Worm (Caenorhabditis elegans) whole organism, L3 larva: ENCODE data around the gene clec-147.

Experiments
- R02D3.7 ChIP-seq: fragments of 150-350 bp; optimal IDR thresholded peaks from 2 replicates; lab custom pipeline; 2014; ENCODE audit warnings: missing biosample characterization, missing genetic modification characterization
- ZK546.5 ChIP-seq: sonication (generic microtip); optimal IDR thresholded peaks from 2 replicates; lab custom pipeline; 2017; ENCODE audit warnings: missing biosample characterization, missing genetic modification characterization
- aly-2 ChIP-seq: fragments of 150-350 bp; optimal IDR thresholded peaks from 2 replicates; lab custom pipeline; 2014; ENCODE audit warnings: missing biosample characterization, missing genetic modification characterization
- ceh-16 ChIP-seq: sonication (generic microtip); optimal IDR thresholded peaks from 2 replicates; lab custom pipeline; 2017; ENCODE audit warnings: missing biosample characterization, missing genetic modification characterization
- ceh-28 ChIP-seq: fragments of 150-350 bp; optimal IDR thresholded peaks from 2 replicates; lab custom pipeline; 2014; ENCODE audit warnings: missing biosample characterization, missing genetic modification reagents, missing genetic modification characterization
- ceh-9 ChIP-seq: sonication (generic microtip); optimal IDR thresholded peaks from 2 replicates; lab custom pipeline; 2018; ENCODE audit warnings: missing biosample characterization, missing genetic modification characterization
- daf-12 ChIP-seq: fragments of 150-350 bp; optimal IDR thresholded peaks from 2 replicates; lab custom pipeline; 2014; ENCODE audit warnings: missing biosample characterization, missing genetic modification reagents, missing genetic modification characterization
- egl-5 ChIP-seq: fragments of 150-350 bp; optimal IDR thresholded peaks from 2 replicates; lab custom pipeline; 2017; ENCODE audit warnings: missing biosample characterization, missing genetic modification reagents, missing genetic modification characterization, inconsistent platforms
- elt-1 ChIP-seq: fragments of 150-350 bp; optimal IDR thresholded peaks from 2 replicates; lab custom pipeline; 2014; ENCODE audit warnings: missing biosample characterization, missing genetic modification characterization
- elt-2 ChIP-seq: sonication (generic microtip); optimal IDR thresholded peaks from 2 replicates; lab custom pipeline; 2016; ENCODE audit warnings: missing genetic modification reagents, mild to moderate bottlenecking, missing genetic modification characterization, missing compliant biosample characterization
- elt-3 ChIP-seq, 3 experiments: fragments of 150-350 bp in 1 of 3; sonication (generic microtip) in 2 of 3; optimal IDR thresholded peaks; 2 replicates in 2 of 3; 4 replicates in 1 of 3; lab custom pipeline; 2014 to 2017; ENCODE audit warnings: missing biosample characterization in 3 of 3, missing genetic modification characterization in 3 of 3
- eor-1 ChIP-seq, 2 experiments: fragments of 150-350 bp; optimal IDR thresholded peaks; 2 replicates each; lab custom pipeline; 2014 to 2018; ENCODE audit warnings: missing biosample characterization in 2 of 2, missing genetic modification characterization in 2 of 2
- fkh-10 ChIP-seq: sonication (generic microtip); optimal IDR thresholded peaks from 2 replicates; lab custom pipeline; 2017; ENCODE audit warnings: missing biosample characterization, missing genetic modification reagents, missing genetic modification characterization
- fkh-2 ChIP-seq: fragments of 150-350 bp; optimal IDR thresholded peaks from 2 replicates; lab custom pipeline; 2014; ENCODE audit warnings: missing biosample characterization, missing genetic modification reagents, missing genetic modification characterization
- fos-1 ChIP-seq: fragments of 150-350 bp; optimal IDR thresholded peaks from 2 replicates; lab custom pipeline; 2014; ENCODE audit warnings: missing biosample characterization, missing genetic modification characterization
- hmg-11 ChIP-seq: sonication (generic microtip); optimal IDR thresholded peaks from 2 replicates; lab custom pipeline; 2016; ENCODE audit warnings: missing genetic modification characterization, missing compliant biosample characterization
- jun-1 ChIP-seq: fragments of 150-350 bp; optimal IDR thresholded peaks from 2 replicates; lab custom pipeline; 2014; ENCODE audit warnings: missing biosample characterization, missing genetic modification reagents, missing genetic modification characterization
- lin-39 ChIP-seq: fragments of 150-350 bp; optimal IDR thresholded peaks from 2 replicates; lab custom pipeline; 2018; ENCODE audit warnings: missing biosample characterization, missing genetic modification reagents, missing genetic modification characterization
- lsy-12 ChIP-seq: sonication (generic microtip); optimal IDR thresholded peaks from 2 replicates; lab custom pipeline; 2016; ENCODE audit warnings: mild to moderate bottlenecking, missing genetic modification characterization, missing compliant biosample characterization
- mdl-1 ChIP-seq: fragments of 150-350 bp; optimal IDR thresholded peaks from 2 replicates; lab custom pipeline; 2014; ENCODE audit warnings: missing biosample characterization, missing genetic modification characterization
- mml-1 ChIP-seq: fragments of 150-350 bp; sonication (generic microtip); optimal IDR thresholded peaks from 3 replicates; lab custom pipeline; 2014; ENCODE audit warnings: missing biosample characterization, missing genetic modification characterization
- nfya-1 ChIP-seq: sonication (generic microtip); optimal IDR thresholded peaks from 2 replicates; lab custom pipeline; 2017; ENCODE audit warnings: missing genetic modification characterization, mild to moderate bottlenecking, missing compliant biosample characterization, antibody characterized with exemption, moderate library complexity; ENCODE audit not compliant: insufficient read depth
- nhr-12 ChIP-seq: fragments of 150-350 bp; optimal IDR thresholded peaks from 2 replicates; lab custom pipeline; 2014; ENCODE audit warnings: missing biosample characterization, missing genetic modification characterization
- nhr-237 ChIP-seq: fragments of 150-350 bp; optimal IDR thresholded peaks from 2 replicates; lab custom pipeline; 2014; ENCODE audit warnings: missing biosample characterization, missing genetic modification characterization
- nhr-25 ChIP-seq: sonication (generic microtip); optimal IDR thresholded peaks from 2 replicates; lab custom pipeline; 2017; ENCODE audit warnings: missing biosample characterization, missing genetic modification characterization
- nhr-43 ChIP-seq: sonication (generic microtip); optimal IDR thresholded peaks from 2 replicates; lab custom pipeline; 2016; ENCODE audit warnings: mild to moderate bottlenecking, missing genetic modification characterization, missing compliant biosample characterization; ENCODE audit not compliant: poor library complexity, severe bottlenecking
- nhr-76 ChIP-seq: fragments of 150-350 bp; sonication (generic microtip); optimal IDR thresholded peaks from 5 replicates; lab custom pipeline; 2014; ENCODE audit warnings: missing biosample characterization, missing genetic modification characterization
- nhr-77 ChIP-seq: fragments of 150-350 bp; optimal IDR thresholded peaks from 2 replicates; lab custom pipeline; 2014; ENCODE audit warnings: missing biosample characterization, missing genetic modification characterization
- pha-4 ChIP-seq: fragments of 150-350 bp; optimal IDR thresholded peaks from 2 replicates; lab custom pipeline; 2014; ENCODE audit warnings: missing biosample characterization, missing genetic modification reagents, missing genetic modification characterization
- sea-2 ChIP-seq: fragments of 150-350 bp; sonication (generic microtip); optimal IDR thresholded peaks from 4 replicates; lab custom pipeline; 2014; ENCODE audit warnings: missing biosample characterization, missing genetic modification reagents, missing genetic modification characterization
- snpc-4 ChIP-seq: fragments of 150-350 bp; optimal IDR thresholded peaks from 2 replicates; lab custom pipeline; 2014; ENCODE audit warnings: missing biosample characterization, missing genetic modification characterization
- tbx-2 ChIP-seq: sonication (generic microtip); optimal IDR thresholded peaks from 2 replicates; lab custom pipeline; 2016; ENCODE audit warnings: mild to moderate bottlenecking, missing genetic modification characterization, missing compliant biosample characterization
- unc-39 ChIP-seq: sonication (generic microtip); optimal IDR thresholded peaks from 4 replicates; lab custom pipeline; 2017; ENCODE audit warnings: missing biosample characterization, missing genetic modification characterization
- zag-1 ChIP-seq: fragments of 150-350 bp; optimal IDR thresholded peaks from 2 replicates; lab custom pipeline; 2014; ENCODE audit warnings: missing biosample characterization, missing genetic modification characterization
- ztf-4 ChIP-seq: fragments of 150-350 bp; optimal IDR thresholded peaks from 2 replicates; lab custom pipeline; 2014; ENCODE audit warnings: missing biosample characterization, missing genetic modification characterization

Gene clec-147

ce11 chrII:14515017-14515416, 22.6 kb downstream of the clec-147 start, which contains the start of gene K10H10.9:
TSS of gene K10H10.9 (minus strand) at chrII:14515117.
- TF ChIP-seq elt-2 (tag; lab: Kevin White, UChicago) (no peak), mml-1 (tag; lab: Kevin White, UChicago) (no peak), zag-1 (no peak), R02D3.7 (no peak), ceh-16 (tag; lab: Kevin White, UChicago) (no peak), lin-39 (tag; lab: Kevin White, UChicago) (no peak), nhr-43 (tag; lab: Kevin White, UChicago) (no peak), hmg-11 (tag; lab: Kevin White, UChicago) (no peak), lsy-12 (no peak), fkh-2 (no peak), ceh-28 (no peak), eor-1 (tag; optimal IDR thresholded peaks at IDR 0.05; lab: Kevin White, UChicago) (no peak)

ce11 chrII:14511189-14511588, 26.4 kb downstream of the clec-147 start, which contains the start of gene K10H10.13:
TSS of gene K10H10.13 (minus strand) at chrII:14511289.
- TF ChIP-seq ztf-4 (tag; lab: Kevin White, UChicago) (no peak), elt-2 (tag; lab: Kevin White, UChicago) (no peak)
- TF ChIP-seq, all 47 proteins: peak for 0

- TF ChIP-seq egl-5 (no peak), daf-12 (no peak), ceh-9 (tag; lab: Kevin White, UChicago) (no peak), mdl-1 (tag; lab: Kevin White, UChicago) (no peak), nhr-25 (tag; lab: Kevin White, UChicago) (no peak), ceh-28 (no peak), tbx-2 (tag; lab: Kevin White, UChicago) (no peak), elt-2 (tag; lab: Kevin White, UChicago) (peak; percentile 54)
- TF ChIP-seq, all 47 proteins: peak for 1
Measured at ce11 chrII:14510162-14510561, 27.5 kb downstream of the clec-147 start.

- TF ChIP-seq ceh-16 (tag; lab: Kevin White, UChicago), result no peak
- TF ChIP-seq fos-1 (tag; lab: Kevin White, UChicago), result no peak
- no peak for TF ChIP-seq nhr-76 (tag; lab: Kevin White, UChicago)
- TF ChIP-seq nhr-12 (tag; lab: Kevin White, UChicago), result no peak
- no peak for TF ChIP-seq fkh-10 (GFP tag; lab: Kevin White, UChicago)
- TF ChIP-seq nhr-237 (tag; lab: Kevin White, UChicago), result no peak
- TF ChIP-seq jun-1 (tag; lab: Kevin White, UChicago), result no peak
- TF ChIP-seq sea-2, result no peak
- no peak for TF ChIP-seq ceh-28
- TF ChIP-seq lsy-12, result no peak
Measured at ce11 chrII:14507563-14507962, 30.1 kb downstream of the clec-147 start, which contains the start of the genes K10H10.7 and K10H10.10. TSS of gene K10H10.7 (minus strand) at chrII:14507663. TSS of gene K10H10.10 (plus strand) at chrII:14507766.

ce11 chrII:14506245-14506644, 31.4 kb downstream of the clec-147 start, which contains the start of gene K10H10.12:
TSS of gene K10H10.12 (minus strand) at chrII:14506345.
- TF ChIP-seq pha-4 (tag; lab: Kevin White, UChicago), result peak; percentile 41
- no peak for TF ChIP-seq elt-1 (tag; lab: Kevin White, UChicago)

- TF ChIP-seq eor-1 (tag; optimal IDR thresholded peaks at IDR 0.05; lab: Kevin White, UChicago) (no peak), aly-2 (no peak), tbx-2 (tag; lab: Kevin White, UChicago) (no peak), unc-39 (no peak), ZK546.5 (tag; lab: Kevin White, UChicago) (no peak), elt-1 (tag; lab: Kevin White, UChicago) (no peak), nhr-25 (tag; lab: Kevin White, UChicago) (no peak), nhr-12 (tag; lab: Kevin White, UChicago) (no peak), elt-3 (tag; optimal IDR thresholded peaks at IDR 0.05; lab: Kevin White, UChicago) (no peak), egl-5 (no peak), ceh-16 (tag; lab: Kevin White, UChicago) (no peak), nhr-76 (tag; lab: Kevin White, UChicago) (no peak), nfya-1 (tag; lab: Kevin White, UChicago) (no peak), hmg-11 (tag; lab: Kevin White, UChicago) (no peak), nhr-77 (no peak), snpc-4 (tag; lab: Kevin White, UChicago) (no peak)
- TF ChIP-seq, all 47 proteins: peak for 0
Measured at ce11 chrII:14502997-14503396, 34.6 kb downstream of the clec-147 start, which contains the start of gene K10H10.6. TSS of gene K10H10.6 (plus strand) at chrII:14503297.
